Worm (Caenorhabditis elegans) whole organism, L4/young adult: Measurements from ENCODE around the gene col-75.

Source experiments
- W03F9.2 ChIP-seq: fragments of 150-350 bp; optimal IDR thresholded peaks from 2 replicates; lab custom pipeline; 2014; ENCODE audit warnings: missing biosample characterization, missing genetic modification characterization
- dao-5 ChIP-seq: sonication (generic microtip); optimal IDR thresholded peaks from 2 replicates; lab custom pipeline; 2016; ENCODE audit warnings: missing genotype, missing genetic modification characterization, moderate library complexity, missing compliant biosample characterization
- him-1 ChIP-seq: sonication (generic microtip); optimal IDR thresholded peaks from 2 replicates; lab custom pipeline; 2016; ENCODE audit warnings: missing genotype, missing genetic modification reagents, missing genetic modification characterization, missing compliant biosample characterization

ce11 chrII:6470985-6471384 is 44.9 kb downstream of the col-75 start, which contains the start of gene dgk-5:
- TF ChIP-seq dao-5 (tag; lab: Kevin White, UChicago) = no peak
- TF ChIP-seq him-1 (tag; lab: Kevin White, UChicago) = no peak
- TF ChIP-seq W03F9.2 (tag; lab: Kevin White, UChicago) = no peak
